ENCODE assay signal across 5 fruit fly cellular contexts in the genomic region with DNA sequence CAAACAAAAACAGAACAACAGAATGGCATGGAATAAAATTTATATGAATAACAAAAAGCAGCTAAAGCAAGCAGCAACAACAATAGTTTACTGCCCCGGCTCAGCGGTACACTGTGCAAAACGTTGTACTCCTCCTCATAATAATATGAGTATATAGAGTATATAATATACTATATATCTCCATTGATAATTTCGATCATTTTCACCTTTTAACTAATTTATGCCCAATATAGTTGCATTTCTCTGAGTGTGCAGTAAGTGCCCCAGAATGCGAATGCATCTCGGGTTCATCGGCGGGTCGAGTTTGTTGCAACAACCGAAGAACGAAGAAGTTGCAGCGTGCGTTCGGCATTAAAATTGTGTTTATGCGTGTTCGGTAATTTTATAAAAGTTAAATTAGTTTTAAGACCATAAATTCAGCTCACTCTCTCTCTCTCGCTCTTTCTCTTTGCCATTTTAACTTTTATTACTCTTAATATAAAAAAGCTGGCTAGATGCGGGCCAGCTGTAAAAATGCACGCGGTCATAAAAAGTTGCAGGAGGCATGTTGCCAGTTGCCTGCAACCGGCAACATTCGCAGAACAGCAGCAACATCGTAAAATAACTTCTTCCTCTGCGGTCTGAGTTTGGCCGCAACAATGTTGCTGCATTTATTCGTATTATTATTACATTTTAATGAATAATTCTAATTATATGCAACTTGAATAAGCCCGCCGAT.
A peak's percentile ranks its signal among the peaks of the same experiment; 100 is the strongest.
TF ChIP-seq lines count a peak whose summit lies in the region.

No protein-coding gene starts in this region.

- no peak for TF ChIP-seq CTCF in whole organism, embryonic (GFP tag; optimal IDR thresholded peaks at IDR 0.05; lab: Kevin White, UChicago)

TF ChIP-seq in whole organism, adult, 20 proteins besides CTCF, POLR2A, EP300 and RAD21:
- peak; percentile 62 for TF ChIP-seq bab1 (GFP tag; optimal IDR thresholded peaks at IDR 0.05; lab: Kevin White, UChicago)
- no peak for TF ChIP-seq CG11617 (GFP tag; optimal IDR thresholded peaks at IDR 0.05; lab: Kevin White, UChicago)
- TF ChIP-seq Mnt (GFP tag; optimal IDR thresholded peaks at IDR 0.05; lab: Kevin White, UChicago): no peak
- no peak for TF ChIP-seq kay (GFP tag; lab: Kevin White, UChicago; ENCODE audit: borderline replicate concordance)
- TF ChIP-seq CG1620 (GFP tag; optimal IDR thresholded peaks at IDR 0.05; lab: Kevin White, UChicago): no peak
TF ChIP-seq in whole organism, adult: peak in this region for 1.

TF ChIP-seq in whole organism, embryonic, 481 proteins besides CTCF, POLR2A, EP300 and RAD21 (continues in another document):
- TF ChIP-seq eyg (GFP tag; optimal IDR thresholded peaks at IDR 0.05; lab: Kevin White, UChicago): no peak
- TF ChIP-seq CG1832 (GFP tag; optimal IDR thresholded peaks at IDR 0.05; lab: Kevin White, UChicago): no peak
- TF ChIP-seq gsb (GFP tag; IDR thresholded peaks at IDR 0.05; lab: Robert Waterston, UW): no peak
- TF ChIP-seq CG12942 (GFP tag; optimal IDR thresholded peaks at IDR 0.05; lab: Kevin White, UChicago): no peak
- TF ChIP-seq B-H2 (GFP tag; optimal IDR thresholded peaks at IDR 0.05; lab: Kevin White, UChicago): no peak
- no peak for TF ChIP-seq Lpt (GFP tag; optimal IDR thresholded peaks at IDR 0.05; lab: Kevin White, UChicago)
- no peak for TF ChIP-seq Myb (GFP tag; optimal IDR thresholded peaks at IDR 0.05; lab: Kevin White, UChicago)
- TF ChIP-seq B-H1 (GFP tag; IDR thresholded peaks at IDR 0.05; lab: Robert Waterston, UW): no peak
- TF ChIP-seq CG1602 (GFP tag; optimal IDR thresholded peaks at IDR 0.05; lab: Kevin White, UChicago): no peak
- TF ChIP-seq unpg (GFP tag; optimal IDR thresholded peaks at IDR 0.05; lab: Kevin White, UChicago): peak; percentile 42
- TF ChIP-seq org-1 (GFP tag; optimal IDR thresholded peaks at IDR 0.05; lab: Kevin White, UChicago): no peak
- TF ChIP-seq BEAF-32 (GFP tag; optimal IDR thresholded peaks at IDR 0.05; lab: Kevin White, UChicago): no peak
- TF ChIP-seq sens (GFP tag; lab: Kevin White, UChicago): peak; percentile 82
- TF ChIP-seq Chrac-16 (GFP tag; optimal IDR thresholded peaks at IDR 0.05; lab: Kevin White, UChicago): no peak
- TF ChIP-seq CG12071 (GFP tag; optimal IDR thresholded peaks at IDR 0.05; lab: Kevin White, UChicago): no peak
- no peak for TF ChIP-seq CG11093 (GFP tag; IDR thresholded peaks at IDR 0.05; lab: Robert Waterston, UW)
- no peak for TF ChIP-seq pb (GFP tag; optimal IDR thresholded peaks at IDR 0.05; lab: Kevin White, UChicago)
- no peak for TF ChIP-seq Bteb2 (GFP tag; optimal IDR thresholded peaks at IDR 0.05; lab: Kevin White, UChicago)
- TF ChIP-seq CG13296 (GFP tag; optimal IDR thresholded peaks at IDR 0.05; lab: Kevin White, UChicago): no peak
- TF ChIP-seq Dip3 (GFP tag; optimal IDR thresholded peaks at IDR 0.05; lab: Kevin White, UChicago): no peak
- TF ChIP-seq gcm (GFP tag; optimal IDR thresholded peaks at IDR 0.05; lab: Kevin White, UChicago): peak; percentile 9

TF ChIP-seq in whole organism, prepupa, 60 proteins besides CTCF, POLR2A, EP300 and RAD21 (continues in another document):
- TF ChIP-seq CG31627 (GFP tag; optimal IDR thresholded peaks at IDR 0.05; lab: Kevin White, UChicago) (peak; percentile 14), net (GFP tag; optimal IDR thresholded peaks at IDR 0.05; lab: Kevin White, UChicago) (peak; percentile 63), CG34406 (GFP tag; optimal IDR thresholded peaks at IDR 0.05; lab: Kevin White, UChicago) (peak; percentile 69), svp (GFP tag; lab: Kevin White, UChicago) (peak; percentile 51), acj6 (GFP tag; optimal IDR thresholded peaks at IDR 0.05; lab: Kevin White, UChicago) (peak; percentile 76), CG7368 (GFP tag; optimal IDR thresholded peaks at IDR 0.05; lab: Kevin White, UChicago) (peak; percentile 47), dsx (GFP tag; optimal IDR thresholded peaks at IDR 0.05; lab: Kevin White, UChicago; ENCODE audit: poor library complexity, severe bottlenecking) (peak; percentile 84), CG6854 (GFP tag; optimal IDR thresholded peaks at IDR 0.05; lab: Kevin White, UChicago) (no peak), CG10669 (GFP tag; optimal IDR thresholded peaks at IDR 0.05; lab: Kevin White, UChicago) (peak; percentile 75), CG10631 (GFP tag; optimal IDR thresholded peaks at IDR 0.05; lab: Kevin White, UChicago) (peak; percentile 84), Hr39 (GFP tag; optimal IDR thresholded peaks at IDR 0.05; lab: Kevin White, UChicago) (peak; percentile 16), CG16779 (tag; optimal IDR thresholded peaks at IDR 0.05; lab: Kevin White, UChicago) (no peak), fd85E (GFP tag; optimal IDR thresholded peaks at IDR 0.05; lab: Kevin White, UChicago) (no peak), dac (GFP tag; optimal IDR thresholded peaks at IDR 0.05; lab: Kevin White, UChicago) (peak; percentile 50), CG6163 (GFP tag; IDR thresholded peaks at IDR 0.05; lab: Robert Waterston, UW) (peak; percentile 86), CG3919 (GFP tag; optimal IDR thresholded peaks at IDR 0.05; lab: Kevin White, UChicago) (peak; percentile 69), CG11902 (GFP tag; optimal IDR thresholded peaks at IDR 0.05; lab: Kevin White, UChicago) (peak; percentile 50), ss (GFP tag; optimal IDR thresholded peaks at IDR 0.05; lab: Kevin White, UChicago) (peak; percentile 10 to 55), CG8632 (GFP tag; optimal IDR thresholded peaks at IDR 0.05; lab: Kevin White, UChicago) (peak; percentile 62), CG6792 (GFP tag; optimal IDR thresholded peaks at IDR 0.05; lab: Kevin White, UChicago) (peak; percentile 72)

TF ChIP-seq in whole organism, pupa, 21 proteins besides CTCF, POLR2A, EP300 and RAD21:
- 0 out of 2 replicates have a peak, but pooled peaks have one; percentile 40 for TF ChIP-seq CG12605 (GFP tag; IDR thresholded peaks at IDR 0.05; lab: Robert Waterston, UW)
- no peak for TF ChIP-seq CG13204 (GFP tag; optimal IDR thresholded peaks at IDR 0.05; lab: Kevin White, UChicago)
- TF ChIP-seq CG8159 (tag; optimal IDR thresholded peaks at IDR 0.05; lab: Kevin White, UChicago): peak; percentile 71
- TF ChIP-seq CG34367 (tag; optimal IDR thresholded peaks at IDR 0.05; lab: Kevin White, UChicago): peak; percentile 58
- TF ChIP-seq EcR (GFP tag; optimal IDR thresholded peaks at IDR 0.05; lab: Kevin White, UChicago): peak; percentile 65
- TF ChIP-seq CG4496 (GFP tag; IDR thresholded peaks at IDR 0.05; lab: Robert Waterston, UW): peak; percentile 79
- TF ChIP-seq Snoo (tag; optimal IDR thresholded peaks at IDR 0.05; lab: Kevin White, UChicago): peak; percentile 53
- TF ChIP-seq CG9948 (tag; optimal IDR thresholded peaks at IDR 0.05; lab: Kevin White, UChicago): peak; percentile 78
- TF ChIP-seq Pif1A (GFP tag; optimal IDR thresholded peaks at IDR 0.05; lab: Kevin White, UChicago): peak; percentile 1
- peak; percentile 73 for TF ChIP-seq CG15710 (tag; optimal IDR thresholded peaks at IDR 0.05; lab: Kevin White, UChicago)
- no peak for TF ChIP-seq CG10348 (GFP tag; IDR thresholded peaks at IDR 0.05; lab: Robert Waterston, UW)
- peak; percentile 65 for TF ChIP-seq CG8301 (tag; optimal IDR thresholded peaks at IDR 0.05; lab: Kevin White, UChicago)
- no peak for TF ChIP-seq D1 (tag; optimal IDR thresholded peaks at IDR 0.05; lab: Kevin White, UChicago)
- peak; percentile 54 for TF ChIP-seq gl (tag; optimal IDR thresholded peaks at IDR 0.05; lab: Kevin White, UChicago)
- peak; percentile 76 for TF ChIP-seq fd96Ca (GFP tag; IDR thresholded peaks at IDR 0.05; lab: Robert Waterston, UW)
- peak; percentile 30; the same call in 1 of the 2 replicates for TF ChIP-seq Ets98B (GFP tag; IDR thresholded peaks at IDR 0.05; lab: Robert Waterston, UW)
- TF ChIP-seq CG17806 (tag; optimal IDR thresholded peaks at IDR 0.05; lab: Kevin White, UChicago): peak; percentile 75
- peak; percentile 36 for TF ChIP-seq Pif1B (GFP tag; optimal IDR thresholded peaks at IDR 0.05; lab: Kevin White, UChicago)
- TF ChIP-seq CG32121 (GFP tag; IDR thresholded peaks at IDR 0.05; lab: Robert Waterston, UW): no peak
- peak; percentile 72 for TF ChIP-seq CG14655 (GFP tag; optimal IDR thresholded peaks at IDR 0.05; lab: Kevin White, UChicago)
- TF ChIP-seq rn (GFP tag; IDR thresholded peaks at IDR 0.05; lab: Robert Waterston, UW): peak; percentile 49; the same call in 1 of the 2 replicates

TF ChIP-seq in whole organism, wandering third instar larva, 38 proteins besides CTCF, POLR2A, EP300 and RAD21 (continues in another document):
- TF ChIP-seq woc (GFP tag; optimal IDR thresholded peaks at IDR 0.05; lab: Kevin White, UChicago): no peak
- TF ChIP-seq dmrt93B (GFP tag; optimal IDR thresholded peaks at IDR 0.05; lab: Kevin White, UChicago): peak; percentile 15
- TF ChIP-seq Myc (optimal IDR thresholded peaks at IDR 0.05; lab: Kevin White, UChicago): no peak
- TF ChIP-seq Abd-B (GFP tag; optimal IDR thresholded peaks at IDR 0.05; lab: Kevin White, UChicago): no peak
- no peak for TF ChIP-seq CrebA (GFP tag; optimal IDR thresholded peaks at IDR 0.05; lab: Kevin White, UChicago; ENCODE audit: borderline replicate concordance)
- no peak for TF ChIP-seq Rel (GFP tag; optimal IDR thresholded peaks at IDR 0.05; lab: Kevin White, UChicago)
- TF ChIP-seq Rel (tag; optimal IDR thresholded peaks at IDR 0.05; lab: Kevin White, UChicago): no peak
- no peak for TF ChIP-seq h (GFP tag; optimal IDR thresholded peaks at IDR 0.05; lab: Kevin White, UChicago)
- TF ChIP-seq Sp1 (GFP tag; optimal IDR thresholded peaks at IDR 0.05; lab: Kevin White, UChicago): no peak
- TF ChIP-seq rgr (GFP tag; optimal IDR thresholded peaks at IDR 0.05; lab: Kevin White, UChicago): peak; percentile 32
- TF ChIP-seq N (GFP tag; optimal IDR thresholded peaks at IDR 0.05; lab: Kevin White, UChicago): no peak
- no peak for TF ChIP-seq Dif (GFP tag; optimal IDR thresholded peaks at IDR 0.05; lab: Kevin White, UChicago; ENCODE audit: partially characterized antibody)
- no peak for TF ChIP-seq jim (GFP tag; optimal IDR thresholded peaks at IDR 0.05; lab: Kevin White, UChicago)
- no peak for TF ChIP-seq ey (GFP tag; optimal IDR thresholded peaks at IDR 0.05; lab: Kevin White, UChicago)
- peak; percentile 15 for TF ChIP-seq HLH106 (tag; optimal IDR thresholded peaks at IDR 0.05; lab: Kevin White, UChicago)
- no peak for TF ChIP-seq usp (GFP tag; optimal IDR thresholded peaks at IDR 0.05; lab: Kevin White, UChicago)
- no peak for TF ChIP-seq Hr83 (GFP tag; optimal IDR thresholded peaks at IDR 0.05; lab: Kevin White, UChicago; ENCODE audit: poor library complexity, severe bottlenecking)
- TF ChIP-seq foxo (GFP tag; optimal IDR thresholded peaks at IDR 0.05; lab: Kevin White, UChicago): peak in 1 of 2 experiments; percentile 64
- TF ChIP-seq fru (GFP tag; optimal IDR thresholded peaks at IDR 0.05; lab: Kevin White, UChicago): peak; percentile 42
- no peak for TF ChIP-seq lola (GFP tag; optimal IDR thresholded peaks at IDR 0.05; lab: Kevin White, UChicago)
- TF ChIP-seq pan (optimal IDR thresholded peaks at IDR 0.05; lab: Kevin White, UChicago): no peak
- TF ChIP-seq Jra (GFP tag; optimal IDR thresholded peaks at IDR 0.05; lab: Kevin White, UChicago): no peak
- no peak for TF ChIP-seq Hnf4 (GFP tag; optimal IDR thresholded peaks at IDR 0.05; lab: Kevin White, UChicago)
- TF ChIP-seq GATAd (GFP tag; optimal IDR thresholded peaks at IDR 0.05; lab: Kevin White, UChicago): no peak
